Fruit fly (Drosophila melanogaster): Measurements from ENCODE around the gene brv1.

DNA sequence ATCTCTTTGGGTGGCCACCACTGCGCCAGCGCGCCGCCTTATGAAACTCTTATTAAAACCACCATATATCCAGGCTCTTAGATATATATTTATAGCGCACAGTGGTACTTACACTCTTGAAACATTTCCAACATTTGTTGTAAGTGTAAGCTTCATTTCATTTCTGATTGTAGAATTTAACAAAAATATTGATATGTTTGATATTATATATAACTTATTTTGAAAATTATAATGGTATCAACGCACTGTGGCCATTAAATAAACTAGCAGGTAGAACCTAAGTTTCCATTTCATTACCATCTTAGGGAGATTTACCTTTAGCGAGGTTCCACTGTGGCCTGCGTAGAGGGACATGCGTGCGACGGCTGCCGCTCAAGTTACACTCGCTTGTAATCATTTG is 38.4 kb upstream of the brv1 start:
- TF ChIP-seq ttk (optimal IDR thresholded peaks at IDR 0.05) (no peak), insv (optimal IDR thresholded peaks at IDR 0.05) (no peak), h (optimal IDR thresholded peaks at IDR 0.05) (no peak)

All from Kc167 (cell line).